Fruit fly (Drosophila melanogaster): ENCODE results near the gene Usp2.
A peak's percentile ranks its signal among the peaks of the same experiment; 100 is the strongest.

The Usp2 gene

dm6 chrX:22481131-22481530, 25.5 kb downstream of the Usp2 start:
- TF ChIP-seq cg (GFP tag; optimal IDR thresholded peaks at IDR 0.05) = peak; percentile 44
- TF ChIP-seq Drgx (GFP tag; IDR thresholded peaks at IDR 0.05) = peak; percentile 28; the same call in 1 of the 2 replicates
- peak; percentile 93 for TF ChIP-seq CG13624 (GFP tag; optimal IDR thresholded peaks at IDR 0.05)
- TF ChIP-seq CG12769 (tag; optimal IDR thresholded peaks at IDR 0.05) = peak; percentile 12
- peak; percentile 27 for TF ChIP-seq CG8924 (tag; optimal IDR thresholded peaks at IDR 0.05)
- TF ChIP-seq CG10147 (GFP tag; optimal IDR thresholded peaks at IDR 0.05) = peak; percentile 1
- peak; percentile 24 for TF ChIP-seq YL-1 (GFP tag; optimal IDR thresholded peaks at IDR 0.05)
- 0 out of 3 replicates have a peak, but pooled peaks have one; percentile 14 for TF ChIP-seq sr (GFP tag; IDR thresholded peaks at IDR 0.05)
- TF ChIP-seq corto (GFP tag; optimal IDR thresholded peaks at IDR 0.05) = no peak
- peak; percentile 40 to 49 for TF ChIP-seq Trl (optimal IDR thresholded peaks at IDR 0.05)
- TF ChIP-seq Trl (GFP tag; optimal IDR thresholded peaks at IDR 0.05) = no peak
- TF ChIP-seq HmgD (GFP tag; optimal IDR thresholded peaks at IDR 0.05) = no peak
- peak; percentile 31 for TF ChIP-seq Med (GFP tag)
- no peak for TF ChIP-seq mirr (GFP tag; optimal IDR thresholded peaks at IDR 0.05)
- peak; percentile 15; the same call in 1 of the 2 replicates for TF ChIP-seq CG13287 (GFP tag; IDR thresholded peaks at IDR 0.05; ENCODE audit: partially characterized antibody)
- TF ChIP-seq H2.0 (GFP tag; IDR thresholded peaks at IDR 0.05) = no peak
- TF ChIP-seq CG2199 (GFP tag; IDR thresholded peaks at IDR 0.05) = 0 out of 3 replicates have a peak, but pooled peaks have one; percentile 9
- TF ChIP-seq CG4360 (GFP tag; IDR thresholded peaks at IDR 0.05) = peak; percentile 90
- peak; percentile 64 for TF ChIP-seq CG10321 (GFP tag; IDR thresholded peaks at IDR 0.05)
- TF ChIP-seq fd3F (GFP tag; optimal IDR thresholded peaks at IDR 0.05) = no peak
- TF ChIP-seq CG16863 (GFP tag; optimal IDR thresholded peaks at IDR 0.05) = no peak
- TF ChIP-seq sug (tag; optimal IDR thresholded peaks at IDR 0.05) = peak; percentile 2
- no peak for TF ChIP-seq Mes4 (GFP tag; optimal IDR thresholded peaks at IDR 0.05)
- peak; percentile 67 for TF ChIP-seq CG1832 (GFP tag; optimal IDR thresholded peaks at IDR 0.05)
- TF ChIP-seq dm (GFP tag; optimal IDR thresholded peaks at IDR 0.05) = peak; percentile 8
- TF ChIP-seq CG34422 (GFP tag; IDR thresholded peaks at IDR 0.05) = peak; percentile 32; the same call in 1 of the 3 replicates
- peak; percentile 0 for TF ChIP-seq MESR4 (GFP tag; optimal IDR thresholded peaks at IDR 0.05)
- peak; percentile 34 for TF ChIP-seq sqz (GFP tag; optimal IDR thresholded peaks at IDR 0.05)
- peak; percentile 55 for TF ChIP-seq sens (GFP tag)

- TF ChIP-seq mld (GFP tag; IDR thresholded peaks at IDR 0.05; ENCODE audit: partially characterized antibody) (0 out of 3 replicates have a peak, but pooled peaks have one; percentile 21), Sry-δ (GFP tag; optimal IDR thresholded peaks at IDR 0.05) (peak; percentile 70), CG13296 (GFP tag; optimal IDR thresholded peaks at IDR 0.05) (no peak), Hr39 (optimal IDR thresholded peaks at IDR 0.05) (no peak), CG14710 (tag; optimal IDR thresholded peaks at IDR 0.05) (peak; percentile 32), stwl (tag; optimal IDR thresholded peaks at IDR 0.05) (peak; percentile 19), CG2712 (tag; optimal IDR thresholded peaks at IDR 0.05) (no peak), Ets97D (GFP tag; optimal IDR thresholded peaks at IDR 0.05) (peak; percentile 8), Sry-β (GFP tag; optimal IDR thresholded peaks at IDR 0.05) (peak; percentile 78), maf-S (GFP tag; optimal IDR thresholded peaks at IDR 0.05) (no peak), CG7928 (GFP tag; optimal IDR thresholded peaks at IDR 0.05) (peak; percentile 79), Med (GFP tag) (peak; percentile 54), CG12769 (tag; optimal IDR thresholded peaks at IDR 0.05) (peak; percentile 26), CG10267 (tag; optimal IDR thresholded peaks at IDR 0.05) (peak; percentile 3), E2f2 (GFP tag; IDR thresholded peaks at IDR 0.05) (peak; percentile 74), Fer3 (tag; optimal IDR thresholded peaks at IDR 0.05) (no peak), row (GFP tag; IDR thresholded peaks at IDR 0.05) (peak; percentile 35; the same call in 1 of the 3 replicates), Myb (GFP tag; optimal IDR thresholded peaks at IDR 0.05) (peak; percentile 79), Opbp (GFP tag; IDR thresholded peaks at IDR 0.05; ENCODE audit: partially characterized antibody) (0 out of 3 replicates have a peak, but pooled peaks have one; percentile 45), MESR4 (GFP tag; optimal IDR thresholded peaks at IDR 0.05) (peak; percentile 33), CG8290 (GFP tag; optimal IDR thresholded peaks at IDR 0.05) (no peak), CG8290 (tag; optimal IDR thresholded peaks at IDR 0.05) (peak in 1 of 2 experiments; percentile 28), CG17328 (GFP tag; IDR thresholded peaks at IDR 0.05) (0 out of 2 replicates have a peak, but pooled peaks have one; percentile 5), CG1603 (tag; optimal IDR thresholded peaks at IDR 0.05) (peak; percentile 34)
These were observed 26.4 kb downstream of the Usp2 start, which contains the start of the genes Cp110 and CG12576 for dm6 chrX:22481860-22482544. Cp110 (plus strand) TSS chrX:22482082. CG12576 (minus strand) TSS chrX:22482357.
